Fruit fly (Drosophila melanogaster) whole organism, embryonic: Measurements from ENCODE around the gene CG15263.

Experiments used
- Awh ChIP-seq: fragments of 200-800 bp; sonication (Bioruptor generic); IDR thresholded peaks from 2 replicates; pipeline ENCODE4, ENCODE4 v1.3.6; 2022; ENCODE audit warnings: missing biosample characterization, missing genetic modification characterization
- BtbVII ChIP-seq: fragments of 200-800 bp; sonication (Bioruptor generic); optimal IDR thresholded peaks from 3 replicates; lab custom pipeline; 2017; ENCODE audit warnings: missing biosample characterization, mild to moderate bottlenecking, missing genetic modification characterization
- CG10147 ChIP-seq: fragments of 200-800 bp; sonication (Bioruptor generic); optimal IDR thresholded peaks from 2 replicates; lab custom pipeline; 2019; ENCODE audit warnings: missing biosample characterization, mild to moderate bottlenecking, missing genetic modification characterization, moderate library complexity
- CG10267 ChIP-seq: fragments of 200-800 bp; sonication (Bioruptor generic); optimal IDR thresholded peaks from 2 replicates; lab custom pipeline; 2018; ENCODE audit warnings: missing biosample characterization, mild to moderate bottlenecking, missing genetic modification characterization, moderate library complexity
- CG10366 ChIP-seq: fragments of 200-800 bp; sonication (Bioruptor generic); IDR thresholded peaks from 2 replicates; pipeline ENCODE4 v1.3.6; 2022; ENCODE audit warnings: missing biosample characterization, missing genetic modification characterization
- CG10654 ChIP-seq: fragments of 200-800 bp; sonication (Bioruptor generic); optimal IDR thresholded peaks from 2 replicates; lab custom pipeline; 2016; ENCODE audit warnings: missing biosample characterization, missing genetic modification characterization
- CG10959 ChIP-seq: fragments of 200-800 bp; sonication (Bioruptor generic); IDR thresholded peaks from 2 replicates; pipeline ENCODE4 v1.3.6; 2022; ENCODE audit warnings: missing biosample characterization, missing genetic modification characterization
- CG11247 ChIP-seq: fragments of 200-800 bp; sonication (Bioruptor generic); IDR thresholded peaks from 2 replicates; pipeline ENCODE4 v1.3.6; 2022; ENCODE audit warnings: missing biosample characterization, missing genetic modification characterization
- CG11723 ChIP-seq: fragments of 200-800 bp; sonication (Bioruptor generic); optimal IDR thresholded peaks from 2 replicates; lab custom pipeline; 2017; ENCODE audit warnings: missing biosample characterization, mild to moderate bottlenecking, missing genetic modification characterization
- CG12104 ChIP-seq: fragments of 200-800 bp; sonication (Bioruptor generic); optimal IDR thresholded peaks from 3 replicates; lab custom pipeline; 2016; ENCODE audit warnings: missing biosample characterization, missing genetic modification characterization
- CG12299 ChIP-seq: fragments of 200-800 bp; sonication (Bioruptor generic); optimal IDR thresholded peaks from 2 replicates; lab custom pipeline; 2018; ENCODE audit warnings: missing biosample characterization, mild to moderate bottlenecking, missing genetic modification characterization
- CG14965 ChIP-seq: fragments of 200-800 bp; sonication (Bioruptor generic); optimal IDR thresholded peaks from 2 replicates; lab custom pipeline; 2016; ENCODE audit warnings: missing biosample characterization, missing genetic modification characterization, borderline replicate concordance
- CG17186 ChIP-seq: fragments of 200-800 bp; sonication (Bioruptor generic); optimal IDR thresholded peaks from 3 replicates; lab custom pipeline; 2017; ENCODE audit warnings: missing biosample characterization, missing genetic modification reagents, missing genetic modification characterization
- CG17328 ChIP-seq: fragments of 200-800 bp; sonication (Bioruptor generic); IDR thresholded peaks from 2 replicates; pipeline ENCODE4 v1.3.6; 2022; ENCODE audit warnings: missing biosample characterization, missing genetic modification characterization
- CG17802 ChIP-seq: fragments of 200-800 bp; sonication (Bioruptor generic); optimal IDR thresholded peaks from 2 replicates; lab custom pipeline; 2018; ENCODE audit warnings: missing biosample characterization, mild to moderate bottlenecking, missing genetic modification characterization, moderate library complexity
- CG17912 ChIP-seq: fragments of 200-800 bp; sonication (Bioruptor generic); optimal IDR thresholded peaks from 2 replicates; lab custom pipeline; 2018; ENCODE audit warnings: missing biosample characterization, mild to moderate bottlenecking, missing genetic modification characterization
- CG18011 ChIP-seq: fragments of 200-800 bp; sonication (Bioruptor generic); optimal IDR thresholded peaks from 2 replicates; lab custom pipeline; 2017; ENCODE audit warnings: missing biosample characterization, missing genetic modification characterization, mild to moderate bottlenecking, moderate library complexity, missing genotype
- CG3065 ChIP-seq: fragments of 200-800 bp; sonication (Bioruptor generic); optimal IDR thresholded peaks from 2 replicates; lab custom pipeline; 2016; ENCODE audit warnings: missing biosample characterization, missing genetic modification characterization
- CG31365 ChIP-seq: fragments of 200-800 bp; sonication (Bioruptor generic); optimal IDR thresholded peaks from 2 replicates; lab custom pipeline; 2018; ENCODE audit warnings: missing biosample characterization, mild to moderate bottlenecking, missing genetic modification characterization
- CG4617 ChIP-seq: fragments of 200-800 bp; sonication (Bioruptor generic); optimal IDR thresholded peaks from 3 replicates; lab custom pipeline; 2016; ENCODE audit warnings: missing biosample characterization, missing genetic modification characterization, borderline replicate concordance
- CG6689 ChIP-seq: fragments of 200-800 bp; sonication (Bioruptor generic); IDR thresholded peaks from 2 replicates; pipeline ENCODE4 v1.3.6; 2022; ENCODE audit warnings: missing biosample characterization, missing genetic modification characterization
- CG7556 ChIP-seq: fragments of 200-800 bp; sonication (Bioruptor generic); optimal IDR thresholded peaks from 2 replicates; lab custom pipeline; 2017; ENCODE audit warnings: missing biosample characterization, mild to moderate bottlenecking, missing genetic modification characterization
- CG8281 ChIP-seq: fragments of 200-800 bp; sonication (Bioruptor generic); optimal IDR thresholded peaks from 2 replicates; lab custom pipeline; 2018; ENCODE audit warnings: missing biosample characterization, mild to moderate bottlenecking, missing genetic modification characterization, moderate library complexity
- CTCF ChIP-seq: fragments of 200-800 bp; sonication (Bioruptor generic); optimal IDR thresholded peaks from 2 replicates; lab custom pipeline; 2017; ENCODE audit warnings: missing biosample characterization, mild to moderate bottlenecking, missing genetic modification characterization, moderate library complexity
- Camta ChIP-seq: fragments of 200-800 bp; sonication (Bioruptor generic); optimal IDR thresholded peaks from 2 replicates; lab custom pipeline; 2016; ENCODE audit warnings: missing biosample characterization, missing genetic modification characterization
- Dip3 ChIP-seq: fragments of 200-800 bp; sonication (Bioruptor generic); optimal IDR thresholded peaks from 3 replicates; lab custom pipeline; 2016; ENCODE audit warnings: missing biosample characterization, missing genetic modification characterization
- HmgD ChIP-seq: fragments of 200-800 bp; sonication (Bioruptor generic); optimal IDR thresholded peaks from 3 replicates; lab custom pipeline; 2016; ENCODE audit warnings: missing biosample characterization, missing genetic modification characterization
- MESR4 ChIP-seq: fragments of 200-800 bp; sonication (Bioruptor generic); optimal IDR thresholded peaks from 2 replicates; lab custom pipeline; 2018; ENCODE audit warnings: missing biosample characterization, mild to moderate bottlenecking, missing genetic modification characterization, moderate library complexity
- Max ChIP-seq: fragments of 200-800 bp; sonication (Bioruptor generic); optimal IDR thresholded peaks from 2 replicates; lab custom pipeline; 2016; ENCODE audit warnings: missing biosample characterization, mild to moderate bottlenecking, missing genetic modification characterization
- Myb ChIP-seq: fragments of 200-800 bp; sonication (Bioruptor generic); optimal IDR thresholded peaks from 2 replicates; lab custom pipeline; 2016; ENCODE audit warnings: missing biosample characterization, missing genetic modification characterization
- Neu2 ChIP-seq: fragments of 200-800 bp; sonication (Bioruptor generic); optimal IDR thresholded peaks from 3 replicates; lab custom pipeline; 2016; ENCODE audit warnings: missing biosample characterization, missing genetic modification characterization, borderline replicate concordance
- Tbp ChIP-seq: fragments of >200 bp; optimal IDR thresholded peaks from 2 replicates; lab custom pipeline; 2018; ENCODE audit warnings: missing biosample characterization, missing genetic modification characterization
- ase ChIP-seq: fragments of 200-800 bp; sonication (Bioruptor generic); IDR thresholded peaks from 3 replicates; pipeline ENCODE4 v1.3.6; 2022; ENCODE audit warnings: missing biosample characterization, missing genetic modification characterization
- az2 ChIP-seq: fragments of 200-800 bp; sonication (Bioruptor generic); optimal IDR thresholded peaks from 3 replicates; lab custom pipeline; 2016; ENCODE audit warnings: missing biosample characterization, missing genetic modification characterization
- bsh ChIP-seq, 2 experiments: fragments of 200-800 bp; sonication (Bioruptor generic); optimal IDR thresholded peaks; 2 replicates each; lab custom pipeline; 2017 to 2018; ENCODE audit warnings: mild to moderate bottlenecking in 2 of 2, missing biosample characterization in 2 of 2, missing genetic modification characterization in 2 of 2, moderate library complexity in 1 of 2
- cas ChIP-seq: fragments of 200-800 bp; sonication (Bioruptor generic); IDR thresholded peaks from 2 replicates; pipeline ENCODE4 v1.3.6; 2022; ENCODE audit warnings: missing biosample characterization, missing genetic modification characterization
- chn ChIP-seq: fragments of 200-800 bp; sonication (Bioruptor generic); optimal IDR thresholded peaks from 2 replicates; lab custom pipeline; 2016; ENCODE audit warnings: missing biosample characterization, missing genetic modification characterization
- crc ChIP-seq: fragments of 200-800 bp; sonication (Bioruptor generic); optimal IDR thresholded peaks from 2 replicates; lab custom pipeline; 2016; ENCODE audit warnings: missing biosample characterization, missing genetic modification characterization
- ewg ChIP-seq: fragments of 200-800 bp; sonication (Bioruptor generic); optimal IDR thresholded peaks from 3 replicates; lab custom pipeline; 2017; ENCODE audit warnings: mild to moderate bottlenecking, missing biosample characterization, missing genetic modification reagents, missing genetic modification characterization
- fru ChIP-seq: fragments of >200 bp; optimal IDR thresholded peaks from 2 replicates; lab custom pipeline; 2017
- inv ChIP-seq: fragments of 200-800 bp; sonication (Bioruptor generic); IDR thresholded peaks from 2 replicates; pipeline ENCODE4 v1.3.6; 2022; ENCODE audit warnings: missing biosample characterization, missing genetic modification characterization; ENCODE audit not compliant: partially characterized antibody
- lmd ChIP-seq: fragments of 200-800 bp; sonication (Bioruptor generic); IDR thresholded peaks from 2 replicates; pipeline ENCODE4 v1.3.6; 2022; ENCODE audit warnings: missing biosample characterization, missing genetic modification characterization
- maf-S ChIP-seq: fragments of 200-800 bp; sonication (Bioruptor generic); optimal IDR thresholded peaks from 2 replicates; lab custom pipeline; 2016; ENCODE audit warnings: missing biosample characterization, missing genetic modification characterization
- pan ChIP-seq, 4 experiments: fragments of >200 bp in 3 of 4; fragments of 200-800 bp in 1 of 4; sonication (Bioruptor generic) in 1 of 4; optimal IDR thresholded peaks in 3 of 4; IDR thresholded peaks in 1 of 4; 2 replicates each; pipeline versions ENCODE4 v1.3.6 to Lab custom; 2017 to 2022; ENCODE audit warnings: missing biosample characterization in 2 of 4, missing genetic modification characterization in 2 of 4, mixed read lengths in 1 of 4
- pb ChIP-seq: fragments of 200-800 bp; sonication (Bioruptor generic); optimal IDR thresholded peaks from 3 replicates; lab custom pipeline; 2016; ENCODE audit warnings: missing biosample characterization, missing genetic modification characterization
- pfk ChIP-seq: fragments of 200-800 bp; sonication (Bioruptor generic); optimal IDR thresholded peaks from 2 replicates; lab custom pipeline; 2018; ENCODE audit warnings: missing biosample characterization, mild to moderate bottlenecking, missing genetic modification characterization, moderate library complexity
- toy ChIP-seq: fragments of 200-800 bp; sonication (Bioruptor generic); IDR thresholded peaks from 2 replicates; pipeline ENCODE4 v1.3.6; 2022; ENCODE audit warnings: missing biosample characterization, missing genetic modification characterization
- vvl ChIP-seq: fragments of 200-800 bp; sonication (Bioruptor generic); IDR thresholded peaks from 2 replicates; pipeline ENCODE4 v1.3.6; 2022; ENCODE audit warnings: missing biosample characterization, missing genetic modification characterization
- yki ChIP-seq: fragments of >200 bp; optimal IDR thresholded peaks from 3 replicates; lab custom pipeline; 2018

CG15263 gene

DNA sequence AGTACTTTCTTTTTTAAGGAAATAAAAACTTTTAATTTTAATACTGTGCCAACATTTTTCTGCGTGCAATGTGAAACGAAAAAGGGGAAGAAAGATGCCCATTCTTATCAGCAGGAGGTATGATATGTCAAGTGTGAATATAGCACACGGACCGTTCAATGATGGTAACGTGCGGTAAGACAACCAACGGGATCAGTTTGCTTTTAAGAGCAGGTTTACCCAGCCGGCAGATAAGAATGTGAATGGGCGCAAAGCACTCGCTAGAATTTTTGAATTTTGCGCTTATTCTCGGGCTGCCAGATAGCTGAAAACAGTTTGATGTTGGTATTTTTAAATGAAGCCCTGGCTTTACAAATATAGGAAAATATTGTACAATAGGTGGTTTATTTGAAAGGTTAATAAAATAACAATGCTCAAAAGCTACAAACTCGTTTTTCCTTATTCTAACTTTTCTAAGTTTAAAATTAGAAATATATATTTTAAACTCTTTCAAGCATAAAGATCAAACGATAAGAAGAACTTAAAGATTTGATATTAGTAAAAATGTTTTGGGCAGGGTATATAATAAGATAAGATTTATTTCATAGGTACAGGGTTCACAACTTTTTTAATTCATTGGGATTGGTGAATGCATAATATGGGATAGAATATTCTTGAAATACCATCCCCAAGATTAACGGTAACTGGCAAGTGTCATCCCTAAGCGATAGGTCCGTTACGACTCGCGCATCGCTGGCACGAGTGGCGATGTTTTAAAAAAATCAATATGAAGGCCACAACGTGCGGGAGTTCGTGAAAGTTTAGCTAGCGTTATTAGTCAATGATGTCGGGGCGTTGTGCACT, 36.4 kb upstream of the CG15263 start, which contains the start of gene dao (continued):
- TF ChIP-seq ase: peak; percentile 39; the same call in 2 of the 3 replicates
- no peak for TF ChIP-seq CG17802 (tag; lab: Kevin White, UChicago)
- TF ChIP-seq CG11723 (GFP tag; lab: Kevin White, UChicago): no peak
- no peak for TF ChIP-seq toy (GFP tag; lab: Robert Waterston, UW)
- 0 out of 2 replicates have a peak, but pooled peaks have one; percentile 34 for TF ChIP-seq CG6689
- no peak for TF ChIP-seq yki (lab: Kevin White, UChicago)
- TF ChIP-seq BtbVII (GFP tag; lab: Kevin White, UChicago): peak; percentile 30
- TF ChIP-seq CG17328: peak; percentile 44; the same call in 1 of the 2 replicates
- peak; percentile 55 for TF ChIP-seq CG11247 (GFP tag; lab: Robert Waterston, UW)
- TF ChIP-seq CG10959: 0 out of 2 replicates have a peak, but pooled peaks have one; percentile 5
- no peak for TF ChIP-seq CG4617 (GFP tag; lab: Kevin White, UChicago)
- TF ChIP-seq Camta: peak; percentile 18
- no peak for TF ChIP-seq HmgD
- no peak for TF ChIP-seq pfk
- no peak for TF ChIP-seq pb
- TF ChIP-seq CG14965 (GFP tag; lab: Kevin White, UChicago): no peak
- peak; percentile 17 for TF ChIP-seq CG10654
- TF ChIP-seq CG10147: no peak
- TF ChIP-seq chn (GFP tag; lab: Kevin White, UChicago): peak; percentile 63
- peak; percentile 50; the same call in 1 of the 2 replicates for TF ChIP-seq CG10366 (GFP tag; lab: Robert Waterston, UW)
- TF ChIP-seq ewg (GFP tag; lab: Kevin White, UChicago): peak; percentile 26
- peak; percentile 3 for TF ChIP-seq Max (GFP tag; lab: Kevin White, UChicago)
- TF ChIP-seq pan (optimal IDR thresholded peaks at IDR 0.05; lab: Kevin White, UChicago): no peak
- TF ChIP-seq pan (GFP tag; optimal IDR thresholded peaks at IDR 0.05 in 1 of 2, IDR thresholded peaks at IDR 0.05 in 1 of 2): peak in 1 of 2 experiments; percentile 71
- TF ChIP-seq lmd: peak; percentile 34; the same call in 1 of the 2 replicates
- peak; percentile 63 for TF ChIP-seq inv (GFP tag; lab: Robert Waterston, UW)
- no peak for TF ChIP-seq fru (lab: Kevin White, UChicago)
- TF ChIP-seq CG8281 (tag; lab: Kevin White, UChicago): no peak
- TF ChIP-seq CG18011 (GFP tag; lab: Kevin White, UChicago): no peak
- TF ChIP-seq cas: no peak
- no peak for TF ChIP-seq CG17912 (GFP tag; lab: Kevin White, UChicago)
- TF ChIP-seq crc (GFP tag; lab: Kevin White, UChicago): no peak
- peak; percentile 61 for TF ChIP-seq az2 (GFP tag; lab: Kevin White, UChicago)
- peak in 1 of 2 experiments; percentile 43 for TF ChIP-seq bsh (GFP tag; optimal IDR thresholded peaks at IDR 0.05; lab: Kevin White, UChicago)
- TF ChIP-seq CG7556 (GFP tag; lab: Kevin White, UChicago): peak; percentile 31
- TF ChIP-seq CG10267: peak; percentile 38
- TF ChIP-seq CG17186 (GFP tag; lab: Kevin White, UChicago): no peak
- TF ChIP-seq Awh (GFP tag; lab: Robert Waterston, UW): no peak; the same call in 1 of the 2 replicates
- TF ChIP-seq MESR4 (GFP tag; lab: Kevin White, UChicago): no peak
- peak; percentile 25; the same call in 1 of the 2 replicates for TF ChIP-seq vvl (GFP tag; lab: Robert Waterston, UW)
- TF ChIP-seq maf-S (GFP tag; lab: Kevin White, UChicago): no peak
- peak; percentile 11 for TF ChIP-seq CG12299
- peak; percentile 86 for TF ChIP-seq Myb (GFP tag; lab: Kevin White, UChicago)
- TF ChIP-seq CG12104: peak; percentile 16
- no peak for TF ChIP-seq Neu2 (GFP tag; lab: Kevin White, UChicago)
- peak; percentile 28 for TF ChIP-seq Dip3 (GFP tag; lab: Kevin White, UChicago)
- TF ChIP-seq CTCF (GFP tag; lab: Kevin White, UChicago): peak; percentile 26
- no peak for TF ChIP-seq CG31365 (tag; lab: Kevin White, UChicago)
- TF ChIP-seq CG3065 (GFP tag; lab: Kevin White, UChicago): no peak
- no peak for TF ChIP-seq Tbp (GFP tag; lab: Kevin White, UChicago)
